Fruit fly (Drosophila melanogaster) whole organism, embryonic: ENCODE measurements around the gene VhaPPA1-2.
A peak's percentile ranks its signal among the peaks of the same experiment; 100 is the strongest.

ENCODE experiments used
- ATbp ChIP-seq: fragments of 200-800 bp; sonication (Bioruptor generic); optimal IDR thresholded peaks from 2 replicates; lab custom pipeline; 2017; ENCODE audit warnings: missing biosample characterization, mild to moderate bottlenecking, missing genetic modification characterization, missing genetic modification reagents
- Atf3 ChIP-seq: fragments of 200-800 bp; sonication (Bioruptor generic); optimal IDR thresholded peaks from 3 replicates; lab custom pipeline; 2016; ENCODE audit warnings: missing biosample characterization, missing genetic modification characterization
- CG11456 ChIP-seq: fragments of 200-800 bp; sonication (Bioruptor generic); IDR thresholded peaks from 3 replicates; pipeline ENCODE4 v1.3.6; 2022; ENCODE audit warnings: missing biosample characterization, missing genetic modification characterization
- CG11695 ChIP-seq: fragments of 200-800 bp; sonication (Bioruptor generic); IDR thresholded peaks from 3 replicates; pipeline ENCODE4 v1.3.6; 2022; ENCODE audit warnings: missing biosample characterization, missing genetic modification characterization
- CG12071 ChIP-seq: fragments of 200-800 bp; sonication (Bioruptor generic); optimal IDR thresholded peaks from 3 replicates; lab custom pipeline; 2018; ENCODE audit warnings: missing biosample characterization, mild to moderate bottlenecking, missing genetic modification characterization
- CG12236 ChIP-seq: fragments of 200-800 bp; sonication (Bioruptor generic); optimal IDR thresholded peaks from 2 replicates; lab custom pipeline; 2016; ENCODE audit warnings: missing biosample characterization, missing genetic modification characterization
- CG12769 ChIP-seq: fragments of 200-800 bp; sonication (Bioruptor generic); optimal IDR thresholded peaks from 2 replicates; lab custom pipeline; 2019; ENCODE audit warnings: missing biosample characterization, mild to moderate bottlenecking, missing genetic modification characterization, moderate library complexity
- CG13287 ChIP-seq: fragments of 200-800 bp; sonication (Bioruptor generic); IDR thresholded peaks from 2 replicates; pipeline ENCODE4 v1.3.6; 2022; ENCODE audit warnings: missing biosample characterization, missing genetic modification characterization; ENCODE audit not compliant: partially characterized antibody
- CG14710 ChIP-seq: fragments of 200-800 bp; sonication (Bioruptor generic); optimal IDR thresholded peaks from 3 replicates; lab custom pipeline; 2019; ENCODE audit warnings: missing biosample characterization, mild to moderate bottlenecking, missing genetic modification characterization, moderate library complexity
- CG15479 ChIP-seq: fragments of 200-800 bp; sonication (Bioruptor generic); optimal IDR thresholded peaks from 3 replicates; lab custom pipeline; 2019; ENCODE audit warnings: missing biosample characterization, mild to moderate bottlenecking, missing genetic modification characterization, moderate library complexity
- CG1603 ChIP-seq: fragments of 200-800 bp; sonication (Bioruptor generic); optimal IDR thresholded peaks from 2 replicates; lab custom pipeline; 2019; ENCODE audit warnings: missing biosample characterization, mild to moderate bottlenecking, missing genetic modification characterization, moderate library complexity
- CG17385 ChIP-seq: fragments of 200-800 bp; sonication (Bioruptor generic); optimal IDR thresholded peaks from 3 replicates; lab custom pipeline; 2018; ENCODE audit warnings: missing biosample characterization, mild to moderate bottlenecking, missing genetic modification characterization
- CG2199 ChIP-seq: fragments of 200-800 bp; sonication (Bioruptor generic); IDR thresholded peaks from 3 replicates; pipeline ENCODE4 v1.3.6; 2022; ENCODE audit warnings: missing biosample characterization, missing genetic modification characterization
- CG31441 ChIP-seq: fragments of 200-800 bp; sonication (Bioruptor generic); IDR thresholded peaks from 2 replicates; pipeline ENCODE4 v1.3.6; 2022; ENCODE audit warnings: missing biosample characterization, missing genetic modification characterization
- CG3163 ChIP-seq: fragments of 200-800 bp; sonication (Bioruptor generic); optimal IDR thresholded peaks from 3 replicates; lab custom pipeline; 2016; ENCODE audit warnings: missing biosample characterization, missing genetic modification characterization
- CG32772 ChIP-seq: fragments of 200-800 bp; sonication (Bioruptor generic); IDR thresholded peaks from 2 replicates; pipeline ENCODE4 v1.3.6; 2022; ENCODE audit warnings: missing biosample characterization, missing genetic modification characterization
- CG4404 ChIP-seq: fragments of 200-800 bp; sonication (Bioruptor generic); IDR thresholded peaks from 2 replicates; pipeline ENCODE4 v1.3.6; 2022; ENCODE audit warnings: missing biosample characterization, missing genetic modification characterization
- CG6254 ChIP-seq: fragments of 200-800 bp; sonication (Bioruptor generic); optimal IDR thresholded peaks from 3 replicates; lab custom pipeline; 2017; ENCODE audit warnings: mild to moderate bottlenecking, missing biosample characterization, missing genetic modification reagents, missing genetic modification characterization
- CG7372 ChIP-seq: fragments of 200-800 bp; sonication (Bioruptor generic); IDR thresholded peaks from 2 replicates; pipeline ENCODE4 v1.3.6; 2022; ENCODE audit warnings: missing biosample characterization, missing genetic modification characterization
- CG7987 ChIP-seq: fragments of 200-800 bp; sonication (Bioruptor generic); optimal IDR thresholded peaks from 2 replicates; lab custom pipeline; 2018; ENCODE audit warnings: missing biosample characterization, mild to moderate bottlenecking, missing genetic modification characterization, moderate library complexity
- CG8944 ChIP-seq: fragments of 200-800 bp; sonication (Bioruptor generic); optimal IDR thresholded peaks from 3 replicates; lab custom pipeline; 2016; ENCODE audit warnings: missing biosample characterization, missing genetic modification characterization
- CG9609 ChIP-seq: fragments of 200-800 bp; sonication (Bioruptor generic); optimal IDR thresholded peaks from 3 replicates; lab custom pipeline; 2016; ENCODE audit warnings: missing biosample characterization, missing genetic modification characterization
- Dfd ChIP-seq, 2 experiments: fragments of >200 bp; optimal IDR thresholded peaks; 2 replicates each; lab custom pipeline; 2017; ENCODE audit warnings: missing biosample characterization in 2 of 2, missing genetic modification characterization in 2 of 2
- Dp ChIP-seq: fragments of 200-800 bp; sonication (Bioruptor generic); optimal IDR thresholded peaks from 2 replicates; lab custom pipeline; 2018; ENCODE audit warnings: missing biosample characterization, mild to moderate bottlenecking, missing genetic modification characterization, moderate library complexity
- H2.0 ChIP-seq: fragments of 200-800 bp; sonication (Bioruptor generic); IDR thresholded peaks from 2 replicates; pipeline ENCODE4 v1.3.6; 2022; ENCODE audit warnings: missing biosample characterization, missing genetic modification characterization
- HLH4C ChIP-seq: fragments of 200-800 bp; sonication (Bioruptor generic); IDR thresholded peaks from 3 replicates; pipeline ENCODE4 v1.3.6; 2022; ENCODE audit warnings: missing biosample characterization, missing genetic modification characterization; ENCODE audit not compliant: partially characterized antibody
- Hsf ChIP-seq: fragments of 200-800 bp; sonication (Bioruptor generic); optimal IDR thresholded peaks from 3 replicates; lab custom pipeline; 2016; ENCODE audit warnings: missing biosample characterization, missing genetic modification characterization
- Lim3 ChIP-seq: fragments of 200-800 bp; sonication (Bioruptor generic); IDR thresholded peaks from 2 replicates; pipeline ENCODE4 v1.3.6; 2022; ENCODE audit warnings: missing biosample characterization, missing genetic modification characterization
- PHDP ChIP-seq: fragments of 200-800 bp; sonication (Bioruptor generic); optimal IDR thresholded peaks from 3 replicates; lab custom pipeline; 2018; ENCODE audit warnings: missing biosample characterization, mild to moderate bottlenecking, missing genetic modification characterization, moderate library complexity
- Pdp1 ChIP-seq, 2 experiments: fragments of 200-800 bp; sonication (Bioruptor generic); optimal IDR thresholded peaks; 3 replicates each; lab custom pipeline; 2016; ENCODE audit warnings: missing biosample characterization in 2 of 2, missing genetic modification characterization in 2 of 2, mild to moderate bottlenecking in 1 of 2, moderate library complexity in 1 of 2
- ac ChIP-seq: fragments of 200-800 bp; sonication (Bioruptor generic); optimal IDR thresholded peaks from 3 replicates; lab custom pipeline; 2017; ENCODE audit warnings: missing biosample characterization, mild to moderate bottlenecking, missing genetic modification characterization
- ara ChIP-seq: fragments of 200-800 bp; sonication (Bioruptor generic); IDR thresholded peaks from 2 replicates; pipeline ENCODE4 v1.3.6; 2022; ENCODE audit warnings: missing biosample characterization, missing genetic modification characterization
- bsh ChIP-seq, 2 experiments: fragments of 200-800 bp; sonication (Bioruptor generic); optimal IDR thresholded peaks; 2 replicates each; lab custom pipeline; 2017 to 2018; ENCODE audit warnings: mild to moderate bottlenecking in 2 of 2, missing biosample characterization in 2 of 2, missing genetic modification characterization in 2 of 2, moderate library complexity in 1 of 2
- cg ChIP-seq: fragments of 200-800 bp; sonication (Bioruptor generic); optimal IDR thresholded peaks from 3 replicates; lab custom pipeline; 2019; ENCODE audit warnings: missing biosample characterization, mild to moderate bottlenecking, missing genetic modification characterization, moderate library complexity
- chm ChIP-seq: fragments of 200-800 bp; sonication (Bioruptor generic); IDR thresholded peaks from 2 replicates; pipeline ENCODE4 v1.3.6; 2022; ENCODE audit warnings: missing biosample characterization, missing genetic modification characterization
- dan ChIP-seq: fragments of 200-800 bp; sonication (Bioruptor generic); IDR thresholded peaks from 2 replicates; pipeline ENCODE4 v1.3.6; 2022; ENCODE audit warnings: missing biosample characterization, missing genetic modification characterization
- dysf ChIP-seq: fragments of 200-800 bp; sonication (Bioruptor generic); IDR thresholded peaks from 3 replicates; pipeline ENCODE4 v1.3.6; 2022; ENCODE audit warnings: missing biosample characterization, missing genetic modification characterization
- ewg ChIP-seq: fragments of 200-800 bp; sonication (Bioruptor generic); optimal IDR thresholded peaks from 3 replicates; lab custom pipeline; 2017; ENCODE audit warnings: mild to moderate bottlenecking, missing biosample characterization, missing genetic modification reagents, missing genetic modification characterization
- fu2 ChIP-seq: fragments of 200-800 bp; sonication (Bioruptor generic); optimal IDR thresholded peaks from 2 replicates; lab custom pipeline; 2016; ENCODE audit warnings: missing biosample characterization, missing genetic modification characterization
- gt ChIP-seq: fragments of 200-800 bp; sonication (Bioruptor generic); IDR thresholded peaks from 2 replicates; pipeline ENCODE4 v1.3.6; 2022; ENCODE audit warnings: missing biosample characterization, missing genetic modification characterization
- klu ChIP-seq: fragments of 200-800 bp; sonication (Bioruptor generic); IDR thresholded peaks from 2 replicates; pipeline ENCODE4 v1.3.6; 2022; ENCODE audit warnings: missing biosample characterization, missing genetic modification characterization
- lov ChIP-seq, 2 experiments: fragments of 200-800 bp in 1 of 2; fragments of >200 bp in 1 of 2; sonication (Bioruptor generic) in 1 of 2; IDR thresholded peaks in 1 of 2; optimal IDR thresholded peaks in 1 of 2; 2 replicates in 1 of 2; 3 replicates in 1 of 2; pipeline versions ENCODE4 v1.3.6 to Lab custom; 2017 to 2022; ENCODE audit warnings: missing biosample characterization in 1 of 2, missing genetic modification characterization in 1 of 2
- maf-S ChIP-seq: fragments of 200-800 bp; sonication (Bioruptor generic); optimal IDR thresholded peaks from 2 replicates; lab custom pipeline; 2016; ENCODE audit warnings: missing biosample characterization, missing genetic modification characterization
- onecut ChIP-seq: fragments of 200-800 bp; sonication (Bioruptor generic); IDR thresholded peaks from 2 replicates; pipeline ENCODE4 v1.3.6; 2022; ENCODE audit warnings: missing biosample characterization, missing genetic modification characterization
- pros ChIP-seq: fragments of 200-800 bp; sonication (Bioruptor generic); optimal IDR thresholded peaks from 3 replicates; lab custom pipeline; 2019; ENCODE audit warnings: missing biosample characterization, mild to moderate bottlenecking, missing genetic modification characterization, moderate library complexity
- shn ChIP-seq: fragments of 200-800 bp; sonication (Bioruptor generic); optimal IDR thresholded peaks from 3 replicates; lab custom pipeline; 2016; ENCODE audit warnings: missing biosample characterization, missing genetic modification characterization
- sim ChIP-seq: fragments of 200-800 bp; sonication (Bioruptor generic); IDR thresholded peaks from 2 replicates; pipeline ENCODE4 v1.3.6; 2022; ENCODE audit warnings: missing biosample characterization, missing genetic modification characterization
- sqz ChIP-seq: fragments of 200-800 bp; sonication (Bioruptor generic); optimal IDR thresholded peaks from 3 replicates; lab custom pipeline; 2018; ENCODE audit warnings: missing biosample characterization, mild to moderate bottlenecking, missing genetic modification characterization
- yki ChIP-seq: fragments of >200 bp; optimal IDR thresholded peaks from 3 replicates; lab custom pipeline; 2018
- zfh2 ChIP-seq: fragments of 200-800 bp; sonication (Bioruptor generic); optimal IDR thresholded peaks from 2 replicates; lab custom pipeline; 2016; ENCODE audit warnings: missing biosample characterization, missing genetic modification characterization

The VhaPPA1-2 gene

DNA sequence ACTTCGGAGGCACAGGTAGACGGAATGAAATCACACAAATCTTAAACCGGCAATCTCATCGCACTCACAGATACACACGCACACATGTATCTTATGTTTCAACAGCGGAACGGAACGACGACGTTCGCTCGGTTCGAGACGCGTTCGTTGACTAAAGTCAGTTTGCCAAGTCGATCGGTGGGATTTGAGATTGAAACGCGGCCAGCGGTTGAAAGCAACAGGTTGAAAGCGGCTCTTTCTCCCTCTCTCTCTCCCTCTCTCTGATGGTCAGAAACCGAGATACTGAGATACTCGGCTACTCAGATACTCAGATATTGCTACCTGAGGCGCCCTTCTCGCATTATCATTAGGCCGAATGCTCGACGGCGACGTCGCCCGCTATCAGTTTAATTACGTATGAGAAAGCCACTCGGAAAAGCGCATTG lies 46.3 kb downstream of the VhaPPA1-2 start (continued):
- TF ChIP-seq CG12071 (GFP tag; lab: Kevin White, UChicago) (peak; percentile 65), bsh (GFP tag; optimal IDR thresholded peaks at IDR 0.05; lab: Kevin White, UChicago) (peak in 1 of 2 experiments; percentile 42), Dfd (GFP tag; optimal IDR thresholded peaks at IDR 0.05; lab: Kevin White, UChicago) (no peak), CG13287 (GFP tag; lab: Robert Waterston, UW) (peak; percentile 32; the same call in 1 of the 2 replicates), CG12236 (no peak), CG11456 (GFP tag; lab: Robert Waterston, UW) (0 out of 3 replicates have a peak, but pooled peaks have one; percentile 41), dysf (peak; percentile 28; the same call in 1 of the 3 replicates), Hsf (GFP tag; lab: Kevin White, UChicago) (peak; percentile 24), PHDP (tag; lab: Kevin White, UChicago) (peak; percentile 63), CG6254 (GFP tag; lab: Kevin White, UChicago) (peak; percentile 51), lov (optimal IDR thresholded peaks at IDR 0.05; lab: Kevin White, UChicago) (no peak), lov (GFP tag; IDR thresholded peaks at IDR 0.05; lab: Robert Waterston, UW) (no peak), CG1603 (tag; lab: Kevin White, UChicago) (peak; percentile 33), CG7372 (GFP tag; lab: Robert Waterston, UW) (no peak), shn (no peak), zfh2 (GFP tag; lab: Kevin White, UChicago) (no peak), CG8944 (GFP tag; lab: Kevin White, UChicago) (no peak), ATbp (peak; percentile 8), Atf3 (GFP tag; lab: Kevin White, UChicago) (no peak), CG7987 (peak; percentile 74), ewg (GFP tag; lab: Kevin White, UChicago) (no peak), cg (GFP tag; lab: Kevin White, UChicago) (peak; percentile 77), CG4404 (GFP tag; lab: Robert Waterston, UW) (no peak), dan (GFP tag; lab: Robert Waterston, UW) (no peak), ac (GFP tag; lab: Kevin White, UChicago) (no peak), onecut (peak; percentile 35), ara (GFP tag; lab: Robert Waterston, UW) (peak; percentile 39; the same call in 1 of the 2 replicates), gt (GFP tag; lab: Robert Waterston, UW) (no peak), HLH4C (0 out of 3 replicates have a peak, but pooled peaks have one; percentile 10), CG32772 (GFP tag; lab: Robert Waterston, UW) (no peak), Lim3 (no peak), CG17385 (GFP tag; lab: Kevin White, UChicago) (peak; percentile 68), sim (GFP tag; lab: Robert Waterston, UW) (no peak), yki (lab: Kevin White, UChicago) (peak; percentile 35), fu2 (GFP tag; lab: Kevin White, UChicago) (no peak), CG31441 (GFP tag; lab: Robert Waterston, UW) (no peak; the same call in 1 of the 2 replicates), CG11695 (0 out of 3 replicates have a peak, but pooled peaks have one; percentile 15), CG2199 (peak; percentile 92; the same call in 1 of the 3 replicates), CG14710 (no peak), pros (peak; percentile 51), CG9609 (GFP tag; lab: Kevin White, UChicago) (no peak), CG12769 (peak; percentile 71), CG3163 (GFP tag; lab: Kevin White, UChicago) (peak; percentile 33), CG15479 (GFP tag; lab: Kevin White, UChicago) (peak; percentile 57), Pdp1 (GFP tag; optimal IDR thresholded peaks at IDR 0.05; lab: Kevin White, UChicago) (peak in 1 of 2 experiments; percentile 35), Dp (GFP tag; lab: Kevin White, UChicago) (no peak), klu (GFP tag; lab: Robert Waterston, UW) (no peak), H2.0 (GFP tag; lab: Robert Waterston, UW) (no peak), sqz (GFP tag; lab: Kevin White, UChicago) (peak; percentile 28), chm (GFP tag; lab: Robert Waterston, UW) (peak; percentile 80; the same call in 1 of the 2 replicates), maf-S (GFP tag; lab: Kevin White, UChicago) (no peak)
